Fruit fly (Drosophila melanogaster) whole organism, embryonic: Measurements from ENCODE around the gene TfAP-2.

ENCODE experiments used
- ATbp ChIP-seq: fragments of 200-800 bp; sonication (Bioruptor generic); optimal IDR thresholded peaks from 2 replicates; lab custom pipeline; 2017; ENCODE audit warnings: missing biosample characterization, mild to moderate bottlenecking, missing genetic modification characterization, missing genetic modification reagents
- Aef1 ChIP-seq: fragments of 200-800 bp; sonication (Bioruptor generic); IDR thresholded peaks from 3 replicates; pipeline ENCODE4 v1.3.6; 2022; ENCODE audit warnings: missing biosample characterization, missing genetic modification characterization
- CG12942 ChIP-seq: fragments of 200-800 bp; sonication (Bioruptor generic); optimal IDR thresholded peaks from 3 replicates; lab custom pipeline; 2016; ENCODE audit warnings: missing biosample characterization, missing genetic modification characterization
- CG17385 ChIP-seq: fragments of 200-800 bp; sonication (Bioruptor generic); optimal IDR thresholded peaks from 3 replicates; lab custom pipeline; 2018; ENCODE audit warnings: missing biosample characterization, mild to moderate bottlenecking, missing genetic modification characterization
- CG30431 ChIP-seq: fragments of 200-800 bp; sonication (Bioruptor generic); optimal IDR thresholded peaks from 2 replicates; lab custom pipeline; 2017; ENCODE audit warnings: missing biosample characterization, missing genetic modification characterization
- CG6654 ChIP-seq: fragments of 200-800 bp; sonication (Bioruptor generic); optimal IDR thresholded peaks from 2 replicates; lab custom pipeline; 2017; ENCODE audit warnings: missing biosample characterization, mild to moderate bottlenecking, missing genetic modification characterization
- CG7928 ChIP-seq: fragments of 200-800 bp; sonication (Bioruptor generic); optimal IDR thresholded peaks from 2 replicates; lab custom pipeline; 2017; ENCODE audit warnings: missing biosample characterization, mild to moderate bottlenecking, missing genetic modification characterization
- CG9215 ChIP-seq: fragments of 200-800 bp; sonication (Bioruptor generic); IDR thresholded peaks from 2 replicates; pipeline ENCODE4 v1.3.6; 2022; ENCODE audit warnings: missing biosample characterization, missing genetic modification characterization
- Fer2 ChIP-seq: fragments of 200-800 bp; sonication (Bioruptor generic); optimal IDR thresholded peaks from 2 replicates; lab custom pipeline; 2018; ENCODE audit warnings: missing biosample characterization, mild to moderate bottlenecking, missing genetic modification characterization, moderate library complexity
- Gug ChIP-seq: fragments of 200-800 bp; sonication (Bioruptor generic); IDR thresholded peaks from 4 replicates; pipeline ENCODE4 v1.3.6; 2022; ENCODE audit warnings: missing biosample characterization, missing genetic modification characterization
- HLH54F ChIP-seq: fragments of 200-800 bp; sonication (Bioruptor generic); optimal IDR thresholded peaks from 3 replicates; lab custom pipeline; 2016; ENCODE audit warnings: missing biosample characterization, missing genetic modification characterization
- HmgZ ChIP-seq: fragments of 200-800 bp; sonication (Bioruptor generic); optimal IDR thresholded peaks from 2 replicates; lab custom pipeline; 2018; ENCODE audit warnings: missing biosample characterization, mild to moderate bottlenecking, missing genetic modification characterization
- Jarid2 ChIP-seq: fragments of 200-800 bp; sonication (Bioruptor generic); optimal IDR thresholded peaks from 3 replicates; lab custom pipeline; 2017; ENCODE audit warnings: mild to moderate bottlenecking, missing biosample characterization, missing genetic modification reagents, missing genetic modification characterization
- Lpt ChIP-seq: fragments of >200 bp; optimal IDR thresholded peaks from 2 replicates; lab custom pipeline; 2018; ENCODE audit warnings: missing biosample characterization, missing genetic modification characterization
- MBD-R2 ChIP-seq: fragments of 200-800 bp; sonication (Bioruptor generic); IDR thresholded peaks from 2 replicates; pipeline ENCODE4 v1.3.6; 2022; ENCODE audit warnings: missing biosample characterization, missing genetic modification characterization
- MTF-1 ChIP-seq: fragments of 200-800 bp; sonication (Bioruptor generic); optimal IDR thresholded peaks from 2 replicates; lab custom pipeline; 2018; ENCODE audit warnings: missing biosample characterization, mild to moderate bottlenecking, missing genetic modification characterization, borderline replicate concordance
- NfI ChIP-seq: fragments of 200-800 bp; sonication (Bioruptor generic); optimal IDR thresholded peaks from 3 replicates; lab custom pipeline; 2018; ENCODE audit warnings: missing biosample characterization, mild to moderate bottlenecking, missing genetic modification characterization, moderate library complexity
- Opbp ChIP-seq: fragments of 200-800 bp; sonication (Bioruptor generic); IDR thresholded peaks from 3 replicates; pipeline ENCODE4 v1.3.6; 2022; ENCODE audit warnings: missing biosample characterization, missing genetic modification characterization; ENCODE audit not compliant: partially characterized antibody
- Scr ChIP-seq: fragments of 200-800 bp; sonication (Bioruptor generic); IDR thresholded peaks from 2 replicates; pipeline ENCODE4 v1.3.6; 2022; ENCODE audit warnings: missing biosample characterization, missing genetic modification characterization; ENCODE audit not compliant: partially characterized antibody
- Sin3A ChIP-seq: fragments of >200 bp; optimal IDR thresholded peaks from 2 replicates; lab custom pipeline; 2018
- Spps ChIP-seq: fragments of 200-800 bp; sonication (Bioruptor generic); optimal IDR thresholded peaks from 2 replicates; lab custom pipeline; 2018; ENCODE audit warnings: missing biosample characterization, mild to moderate bottlenecking, missing genetic modification characterization
- Ssrp ChIP-seq: fragments of 200-800 bp; sonication (Bioruptor generic); optimal IDR thresholded peaks from 2 replicates; lab custom pipeline; 2018; ENCODE audit warnings: missing biosample characterization, mild to moderate bottlenecking, missing genetic modification characterization, moderate library complexity
- ab ChIP-seq: fragments of 200-800 bp; sonication (Bioruptor generic); optimal IDR thresholded peaks from 2 replicates; lab custom pipeline; 2016; ENCODE audit warnings: missing biosample characterization, missing genetic modification characterization
- abd-A ChIP-seq: fragments of 200-800 bp; sonication (Bioruptor generic); optimal IDR thresholded peaks from 3 replicates; lab custom pipeline; 2019; ENCODE audit warnings: missing biosample characterization, mild to moderate bottlenecking, missing genetic modification characterization, moderate library complexity
- amos ChIP-seq: fragments of 200-800 bp; sonication (Bioruptor generic); IDR thresholded peaks from 2 replicates; pipeline ENCODE4 v1.3.6; 2022; ENCODE audit warnings: missing biosample characterization, missing genetic modification characterization; ENCODE audit not compliant: partially characterized antibody
- ara ChIP-seq: fragments of 200-800 bp; sonication (Bioruptor generic); IDR thresholded peaks from 2 replicates; pipeline ENCODE4 v1.3.6; 2022; ENCODE audit warnings: missing biosample characterization, missing genetic modification characterization
- cad ChIP-seq: fragments of >200 bp; optimal IDR thresholded peaks from 2 replicates; lab custom pipeline; 2017; ENCODE audit warnings: missing biosample characterization, missing genetic modification characterization
- caup ChIP-seq: fragments of 200-800 bp; sonication (Bioruptor generic); optimal IDR thresholded peaks from 3 replicates; lab custom pipeline; 2017; ENCODE audit warnings: missing biosample characterization, mild to moderate bottlenecking, missing genetic modification characterization, moderate library complexity; ENCODE audit not compliant: severe bottlenecking
- chif ChIP-seq, 2 experiments: fragments of 200-800 bp; sonication (Bioruptor generic); optimal IDR thresholded peaks; 3 replicates each; lab custom pipeline; 2016; ENCODE audit warnings: missing biosample characterization in 2 of 2, missing genetic modification characterization in 2 of 2
- chinmo ChIP-seq: fragments of 200-800 bp; sonication (Bioruptor generic); IDR thresholded peaks from 4 replicates; pipeline ENCODE4 v1.3.6; 2022; ENCODE audit warnings: missing biosample characterization, missing genetic modification characterization; ENCODE audit not compliant: partially characterized antibody
- dati ChIP-seq: fragments of 200-800 bp; sonication (Bioruptor generic); IDR thresholded peaks from 2 replicates; pipeline ENCODE4 v1.3.6; 2022; ENCODE audit warnings: missing biosample characterization, missing genetic modification characterization
- dysf ChIP-seq: fragments of 200-800 bp; sonication (Bioruptor generic); IDR thresholded peaks from 3 replicates; pipeline ENCODE4 v1.3.6; 2022; ENCODE audit warnings: missing biosample characterization, missing genetic modification characterization
- ewg ChIP-seq: fragments of 200-800 bp; sonication (Bioruptor generic); optimal IDR thresholded peaks from 3 replicates; lab custom pipeline; 2017; ENCODE audit warnings: mild to moderate bottlenecking, missing biosample characterization, missing genetic modification reagents, missing genetic modification characterization
- fd102C ChIP-seq: fragments of 200-800 bp; sonication (Bioruptor generic); optimal IDR thresholded peaks from 2 replicates; lab custom pipeline; 2018; ENCODE audit warnings: missing biosample characterization, mild to moderate bottlenecking, missing genetic modification characterization, moderate library complexity
- fd3F ChIP-seq: fragments of 200-800 bp; sonication (Bioruptor generic); optimal IDR thresholded peaks from 2 replicates; lab custom pipeline; 2018; ENCODE audit warnings: missing biosample characterization, mild to moderate bottlenecking, missing genetic modification characterization, moderate library complexity
- ftz-f1 ChIP-seq: fragments of 200-800 bp; sonication (Bioruptor generic); optimal IDR thresholded peaks from 2 replicates; lab custom pipeline; 2016; ENCODE audit warnings: missing biosample characterization, missing genetic modification characterization
- gfzf ChIP-seq: fragments of 200-800 bp; sonication (Bioruptor generic); optimal IDR thresholded peaks from 2 replicates; lab custom pipeline; 2016; ENCODE audit warnings: missing biosample characterization, mild to moderate bottlenecking, missing genetic modification characterization, moderate library complexity
- insv ChIP-seq, 2 experiments: fragments of 200-800 bp; sonication (Bioruptor generic); optimal IDR thresholded peaks; 3 replicates each; lab custom pipeline; 2016 to 2018; ENCODE audit warnings: missing biosample characterization in 2 of 2, missing genetic modification characterization in 2 of 2
- kni ChIP-seq: fragments of 200-800 bp; sonication (Bioruptor generic); optimal IDR thresholded peaks from 3 replicates; lab custom pipeline; 2017; ENCODE audit warnings: mild to moderate bottlenecking, missing biosample characterization, missing genetic modification reagents, missing genetic modification characterization
- lab ChIP-seq: fragments of 200-800 bp; sonication (Bioruptor generic); optimal IDR thresholded peaks from 3 replicates; lab custom pipeline; 2017; ENCODE audit warnings: missing biosample characterization, missing genetic modification characterization, mild to moderate bottlenecking, moderate library complexity, missing genetic modification reagents
- lov ChIP-seq, 2 experiments: fragments of 200-800 bp in 1 of 2; fragments of >200 bp in 1 of 2; sonication (Bioruptor generic) in 1 of 2; IDR thresholded peaks in 1 of 2; optimal IDR thresholded peaks in 1 of 2; 2 replicates in 1 of 2; 3 replicates in 1 of 2; pipeline versions ENCODE4 v1.3.6 to Lab custom; 2017 to 2022; ENCODE audit warnings: missing biosample characterization in 1 of 2, missing genetic modification characterization in 1 of 2
- nau ChIP-seq: fragments of 200-800 bp; sonication (Bioruptor generic); optimal IDR thresholded peaks from 3 replicates; lab custom pipeline; 2017; ENCODE audit warnings: missing biosample characterization, mild to moderate bottlenecking, missing genetic modification characterization, missing genetic modification reagents
- odd ChIP-seq: fragments of 200-800 bp; sonication (Bioruptor generic); optimal IDR thresholded peaks from 2 replicates; lab custom pipeline; 2017; ENCODE audit warnings: missing biosample characterization, mild to moderate bottlenecking, missing genetic modification characterization
- org-1 ChIP-seq: fragments of 200-800 bp; sonication (Bioruptor generic); optimal IDR thresholded peaks from 2 replicates; lab custom pipeline; 2017; ENCODE audit warnings: missing biosample characterization, missing genetic modification characterization
- otp ChIP-seq: fragments of 200-800 bp; sonication (Bioruptor generic); IDR thresholded peaks from 3 replicates; pipeline ENCODE4, ENCODE4 v1.3.6; 2022; ENCODE audit warnings: missing biosample characterization, missing genetic modification characterization
- p53 ChIP-seq: fragments of 200-800 bp; sonication (Bioruptor generic); optimal IDR thresholded peaks from 2 replicates; lab custom pipeline; 2016; ENCODE audit warnings: missing biosample characterization, missing genetic modification characterization
- phol ChIP-seq: fragments of 200-800 bp; sonication (Bioruptor generic); optimal IDR thresholded peaks from 3 replicates; lab custom pipeline; 2018; ENCODE audit warnings: missing biosample characterization, mild to moderate bottlenecking, missing genetic modification characterization, moderate library complexity
- pum ChIP-seq: fragments of 200-800 bp; sonication (Bioruptor generic); optimal IDR thresholded peaks from 2 replicates; lab custom pipeline; 2016; ENCODE audit warnings: missing biosample characterization, missing genetic modification characterization
- vfl ChIP-seq: fragments of 200-800 bp; sonication (Bioruptor generic); optimal IDR thresholded peaks from 2 replicates; lab custom pipeline; 2016; ENCODE audit warnings: missing biosample characterization, missing genetic modification characterization

The TfAP-2 gene

DNA sequence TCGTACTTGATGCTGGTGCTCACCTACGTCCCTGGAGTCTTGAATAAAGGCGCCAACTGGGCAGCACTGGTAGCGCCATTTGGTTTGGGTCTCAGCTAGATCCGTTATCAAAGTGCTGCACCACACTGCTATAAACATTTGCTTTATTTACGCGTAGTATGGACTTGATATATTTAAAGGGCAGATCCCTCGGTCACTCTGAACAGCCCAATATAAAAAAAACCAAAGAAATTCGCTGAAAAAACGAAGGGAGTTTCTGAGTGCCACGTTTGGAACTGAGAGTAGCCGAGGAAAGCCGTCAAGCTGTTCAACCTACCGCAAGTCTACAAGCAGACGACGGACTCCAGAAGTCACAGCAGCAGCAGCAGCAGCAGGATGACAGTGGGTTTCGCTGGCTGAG is 54.2 kb downstream of the TfAP-2 start, which contains the start of gene Atox1 (continued):
- no peak for TF ChIP-seq MTF-1 (GFP tag; lab: Kevin White, UChicago)
- peak; percentile 0 for TF ChIP-seq Sin3A (lab: Kevin White, UChicago)
- peak; percentile 55 for TF ChIP-seq amos (GFP tag; lab: Robert Waterston, UW)
- TF ChIP-seq Ssrp = no peak
- TF ChIP-seq Jarid2 (GFP tag; lab: Kevin White, UChicago) = peak; percentile 21
- TF ChIP-seq chif (GFP tag; optimal IDR thresholded peaks at IDR 0.05; lab: Kevin White, UChicago) = peak in 1 of 2 experiments; percentile 33
- no peak for TF ChIP-seq nau (GFP tag; lab: Kevin White, UChicago)
- no peak for TF ChIP-seq fd102C (GFP tag; lab: Kevin White, UChicago)
- TF ChIP-seq dysf = peak; percentile 37; the same call in 1 of the 3 replicates
- TF ChIP-seq caup (GFP tag; lab: Kevin White, UChicago) = no peak
- TF ChIP-seq gfzf (GFP tag; lab: Kevin White, UChicago) = peak; percentile 99
- TF ChIP-seq Scr = 0 out of 2 replicates have a peak, but pooled peaks have one; percentile 16
- no peak for TF ChIP-seq org-1 (GFP tag; lab: Kevin White, UChicago)
- TF ChIP-seq CG17385 = no peak
- no peak for TF ChIP-seq dati
- TF ChIP-seq Fer2 (tag; lab: Kevin White, UChicago) = peak; percentile 35
- TF ChIP-seq Lpt (GFP tag; lab: Kevin White, UChicago) = no peak
- TF ChIP-seq CG7928 (GFP tag; lab: Kevin White, UChicago) = peak; percentile 61
- TF ChIP-seq p53 (GFP tag; lab: Kevin White, UChicago) = peak; percentile 43
- peak; percentile 60 for TF ChIP-seq NfI
- TF ChIP-seq vfl (GFP tag; lab: Kevin White, UChicago) = no peak
- TF ChIP-seq CG12942 = no peak
- no peak for TF ChIP-seq Aef1 (GFP tag; lab: Robert Waterston, UW)
- peak in 1 of 2 experiments; percentile 52 for TF ChIP-seq insv (GFP tag; optimal IDR thresholded peaks at IDR 0.05; lab: Kevin White, UChicago)
- TF ChIP-seq phol (tag; lab: Kevin White, UChicago) = peak; percentile 86
- 0 out of 4 replicates have a peak, but pooled peaks have one; percentile 40 for TF ChIP-seq chinmo (GFP tag; lab: Robert Waterston, UW)
- no peak for TF ChIP-seq ab (GFP tag; lab: Kevin White, UChicago)
- peak; percentile 47 for TF ChIP-seq lab
- peak; percentile 55; the same call in 1 of the 3 replicates for TF ChIP-seq Opbp (GFP tag; lab: Robert Waterston, UW)
- peak; percentile 22 for TF ChIP-seq ewg
- TF ChIP-seq ftz-f1 (GFP tag; lab: Kevin White, UChicago) = peak; percentile 69
- no peak for TF ChIP-seq HLH54F
- TF ChIP-seq CG6654 (GFP tag; lab: Kevin White, UChicago) = no peak
- TF ChIP-seq kni = peak; percentile 8
- peak; percentile 16 for TF ChIP-seq fd3F (GFP tag; lab: Kevin White, UChicago)
- no peak for TF ChIP-seq lov (optimal IDR thresholded peaks at IDR 0.05; lab: Kevin White, UChicago)
- TF ChIP-seq lov (GFP tag; IDR thresholded peaks at IDR 0.05; lab: Robert Waterston, UW) = 0 out of 3 replicates have a peak, but pooled peaks have one; percentile 25
- TF ChIP-seq MBD-R2 (GFP tag; lab: Robert Waterston, UW) = peak; percentile 80
- no peak for TF ChIP-seq otp (GFP tag; lab: Robert Waterston, UW)
- peak; percentile 8 for TF ChIP-seq cad (GFP tag; lab: Kevin White, UChicago)
- TF ChIP-seq Gug (GFP tag; lab: Robert Waterston, UW) = peak; percentile 31; the same call in 1 of the 4 replicates
- no peak for TF ChIP-seq ATbp (GFP tag; lab: Kevin White, UChicago)
- no peak for TF ChIP-seq CG30431 (GFP tag; lab: Kevin White, UChicago)
- TF ChIP-seq ara (GFP tag; lab: Robert Waterston, UW) = no peak
- no peak for TF ChIP-seq pum
- no peak for TF ChIP-seq odd (GFP tag; lab: Kevin White, UChicago)
- no peak for TF ChIP-seq abd-A (tag; lab: Kevin White, UChicago)
- no peak for TF ChIP-seq Spps
- peak; percentile 91 for TF ChIP-seq HmgZ (tag; lab: Kevin White, UChicago)
- no peak for TF ChIP-seq CG9215 (GFP tag; lab: Robert Waterston, UW)
